Fruit fly (Drosophila melanogaster): ENCODE measurements around the gene Tdrd3.

dm6 chr3L:14759984-14760626, 26.5 kb upstream of the Tdrd3 start:
- no peak for TF ChIP-seq pan (optimal IDR thresholded peaks at IDR 0.05)
- TF ChIP-seq pan (GFP tag; optimal IDR thresholded peaks at IDR 0.05 in 1 of 2, IDR thresholded peaks at IDR 0.05 in 1 of 2), result peak in 1 of 2 experiments; percentile 70
- TF ChIP-seq CG2889 (GFP tag; IDR thresholded peaks at IDR 0.05), result no peak
- peak; percentile 71; the same call in 1 of the 2 replicates for TF ChIP-seq CG31441 (GFP tag; IDR thresholded peaks at IDR 0.05)
- TF ChIP-seq Gug (GFP tag; IDR thresholded peaks at IDR 0.05), result peak; percentile 58; the same call in 2 of the 4 replicates
- TF ChIP-seq CG10209 (GFP tag; optimal IDR thresholded peaks at IDR 0.05), result peak; percentile 65
- peak; percentile 70 for TF ChIP-seq CG7786 (GFP tag; optimal IDR thresholded peaks at IDR 0.05)
- peak; percentile 28 for TF ChIP-seq CG8944 (GFP tag; optimal IDR thresholded peaks at IDR 0.05)
- no peak for TF ChIP-seq CG14667 (GFP tag; IDR thresholded peaks at IDR 0.05)
- TF ChIP-seq Pdp1 (GFP tag; optimal IDR thresholded peaks at IDR 0.05), result peak; percentile 17 to 62
- TF ChIP-seq CG7745 (tag; optimal IDR thresholded peaks at IDR 0.05), result no peak
- TF ChIP-seq wdn (GFP tag; IDR thresholded peaks at IDR 0.05), result peak; percentile 18; the same call in 1 of the 2 replicates
- TF ChIP-seq BtbVII (GFP tag; optimal IDR thresholded peaks at IDR 0.05), result peak; percentile 41
- TF ChIP-seq Hr39 (optimal IDR thresholded peaks at IDR 0.05), result no peak
